Worm (Caenorhabditis elegans) whole organism, mixed stage, embryonic: ENCODE results near the gene K06A1.2.

ENCODE experiments used
- M03D4.4 ChIP-seq: sonication (generic microtip); optimal IDR thresholded peaks from 2 replicates; lab custom pipeline; 2017; ENCODE audit warnings: mild to moderate bottlenecking, missing genetic modification characterization, missing compliant biosample characterization
- bed-3 ChIP-seq: fragments of 200-800 bp; sonication (Bioruptor generic); optimal IDR thresholded peaks from 3 replicates; lab custom pipeline; 2018; ENCODE audit warnings: mild to moderate bottlenecking, missing genetic modification characterization, moderate library complexity, missing compliant biosample characterization
- blmp-1 ChIP-seq: fragments of 150-350 bp; optimal IDR thresholded peaks from 2 replicates; lab custom pipeline; 2014; ENCODE audit warnings: missing biosample characterization, missing genetic modification characterization
- ceh-43 ChIP-seq: fragments of 200-800 bp; sonication (Bioruptor generic); optimal IDR thresholded peaks from 2 replicates; lab custom pipeline; 2018; ENCODE audit warnings: mild to moderate bottlenecking, missing genetic modification characterization, moderate library complexity, missing compliant biosample characterization
- ces-1 ChIP-seq: fragments of 150-350 bp; optimal IDR thresholded peaks from 2 replicates; lab custom pipeline; 2014; ENCODE audit warnings: missing biosample characterization, missing genetic modification reagents, missing genetic modification characterization
- cnd-1 ChIP-seq: fragments of 200-800 bp; sonication (Bioruptor generic); optimal IDR thresholded peaks from 2 replicates; lab custom pipeline; 2018; ENCODE audit warnings: mild to moderate bottlenecking, missing genetic modification characterization, missing compliant biosample characterization
- drap-1 ChIP-seq: fragments of 200-800 bp; sonication (Bioruptor generic); optimal IDR thresholded peaks from 3 replicates; lab custom pipeline; 2018; ENCODE audit warnings: mild to moderate bottlenecking, missing genetic modification characterization, missing compliant biosample characterization
- ham-2 ChIP-seq: fragments of 200-800 bp; sonication (Bioruptor generic); optimal IDR thresholded peaks from 2 replicates; lab custom pipeline; 2018; ENCODE audit warnings: mild to moderate bottlenecking, missing genetic modification characterization, missing compliant biosample characterization
- hlh-1 ChIP-seq: fragments of 150-350 bp; optimal IDR thresholded peaks from 2 replicates; lab custom pipeline; 2014; ENCODE audit warnings: missing biosample characterization, missing genetic modification reagents, missing genetic modification characterization
- lin-32 ChIP-seq: fragments of 200-800 bp; sonication (Bioruptor generic); optimal IDR thresholded peaks from 2 replicates; lab custom pipeline; 2018; ENCODE audit warnings: mild to moderate bottlenecking, missing genetic modification characterization, missing compliant biosample characterization
- mls-2 ChIP-seq: sonication (generic microtip); optimal IDR thresholded peaks from 2 replicates; lab custom pipeline; 2016; ENCODE audit warnings: mild to moderate bottlenecking, missing genetic modification characterization, moderate library complexity, missing compliant biosample characterization
- nhr-12 ChIP-seq: fragments of 150-350 bp; optimal IDR thresholded peaks from 2 replicates; lab custom pipeline; 2014; ENCODE audit warnings: missing biosample characterization, missing genetic modification characterization
- nhr-2 ChIP-seq: fragments of 150-350 bp; optimal IDR thresholded peaks from 2 replicates; lab custom pipeline; 2014; ENCODE audit warnings: missing biosample characterization, missing genetic modification characterization
- nhr-237 ChIP-seq: fragments of 150-350 bp; optimal IDR thresholded peaks from 2 replicates; lab custom pipeline; 2014; ENCODE audit warnings: missing biosample characterization, missing genetic modification characterization
- nhr-76 ChIP-seq: sonication (generic microtip); optimal IDR thresholded peaks from 2 replicates; lab custom pipeline; 2017; ENCODE audit warnings: missing biosample characterization, missing genetic modification characterization
- pha-4 ChIP-seq: fragments of 150-350 bp; optimal IDR thresholded peaks from 2 replicates; lab custom pipeline; 2018; ENCODE audit warnings: missing biosample characterization, missing genetic modification reagents, missing genetic modification characterization
- sem-2 ChIP-seq: fragments of 200-800 bp; sonication (Bioruptor generic); optimal IDR thresholded peaks from 2 replicates; lab custom pipeline; 2018; ENCODE audit warnings: mild to moderate bottlenecking, missing genetic modification characterization, missing compliant biosample characterization
- snpc-4 ChIP-seq: fragments of 150-350 bp; optimal IDR thresholded peaks from 2 replicates; lab custom pipeline; 2014; ENCODE audit warnings: missing biosample characterization, missing genetic modification characterization
- sptf-1 ChIP-seq: sonication (generic microtip); optimal IDR thresholded peaks from 2 replicates; lab custom pipeline; 2017; ENCODE audit warnings: mild to moderate bottlenecking, missing genetic modification characterization, moderate library complexity, missing compliant biosample characterization
- unc-120 ChIP-seq: sonication (generic microtip); optimal IDR thresholded peaks from 2 replicates; lab custom pipeline; 2017; ENCODE audit warnings: missing genetic modification characterization, missing compliant biosample characterization; ENCODE audit not compliant: poor library complexity, severe bottlenecking
- unc-62 ChIP-seq: fragments of 150-350 bp; optimal IDR thresholded peaks from 2 replicates; lab custom pipeline; 2014; ENCODE audit warnings: missing biosample characterization, missing genetic modification reagents, missing genetic modification characterization
- zip-8 ChIP-seq: fragments of 150-350 bp; optimal IDR thresholded peaks from 2 replicates; lab custom pipeline; 2014; ENCODE audit warnings: missing biosample characterization, missing genetic modification characterization
- ztf-11 ChIP-seq: fragments of 150-350 bp; optimal IDR thresholded peaks from 2 replicates; lab custom pipeline; 2014; ENCODE audit warnings: missing biosample characterization, missing genetic modification characterization

The K06A1.2 gene

DNA sequence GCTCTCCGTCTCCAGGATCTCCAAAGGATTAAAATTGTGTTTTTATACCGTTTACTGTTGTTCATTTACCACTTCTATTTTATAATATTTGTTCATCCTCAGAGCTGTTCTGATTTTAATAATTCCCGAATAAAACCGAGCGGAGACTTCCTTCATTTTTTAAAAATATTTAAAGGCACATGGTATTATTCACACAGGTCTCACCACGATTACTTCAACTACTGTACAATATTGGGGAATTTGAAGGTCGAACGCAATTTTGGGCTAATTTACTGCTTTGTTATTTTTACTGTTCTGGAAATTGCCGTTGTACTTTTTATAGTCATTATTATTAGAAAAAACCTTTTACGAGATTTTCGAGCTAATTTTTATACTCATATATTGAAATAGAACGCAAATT is 47.4 kb downstream of the K06A1.2 start:
- TF ChIP-seq mls-2 (no peak), lin-32 (GFP tag; lab: Kevin White, UChicago) (no peak), nhr-237 (tag; lab: Kevin White, UChicago) (no peak), ces-1 (GFP tag; lab: Kevin White, UChicago) (no peak), hlh-1 (tag; lab: Kevin White, UChicago) (no peak), pha-4 (no peak), bed-3 (GFP tag; lab: Kevin White, UChicago) (no peak), ztf-11 (tag; lab: Kevin White, UChicago) (no peak)

DNA sequence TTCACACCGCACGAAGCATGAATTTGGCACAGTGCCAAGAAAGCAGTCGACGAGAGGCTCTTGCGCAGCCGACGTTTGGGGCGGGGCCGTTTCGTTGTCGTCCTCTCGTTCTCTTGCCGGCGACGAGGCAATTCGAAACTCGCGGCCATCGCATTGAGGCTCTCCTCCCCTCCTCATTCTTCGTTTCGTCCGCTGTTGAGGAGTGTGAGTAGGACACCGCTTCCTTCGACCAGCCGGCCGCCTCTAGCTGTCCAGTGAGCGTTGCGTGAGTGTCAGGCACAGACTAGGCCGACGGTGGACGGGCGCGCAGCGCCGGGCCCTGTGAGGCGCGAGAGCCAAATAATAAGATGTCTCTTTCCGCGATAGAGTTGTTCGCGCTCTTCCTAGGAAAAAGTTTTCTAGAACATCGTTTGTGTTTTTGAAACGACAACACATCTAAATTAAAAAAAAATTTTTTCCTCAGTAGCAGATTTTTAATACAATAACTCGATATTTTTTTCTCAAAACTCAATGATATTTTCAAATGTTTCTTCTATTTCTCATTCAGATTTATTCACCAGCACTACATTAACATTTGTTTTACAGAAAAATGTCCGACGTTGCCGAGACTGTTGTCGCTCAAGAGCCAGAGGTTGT is 48.1 kb downstream of the K06A1.2 start, which contains the start of the genes T28D9.11 and T28D9.1:
T28D9.11 (minus strand) TSS at position 177 of the 636 bp plus-strand sequence.
T28D9.1 (plus strand) TSS at position 586 of the 636 bp plus-strand sequence.
- TF ChIP-seq mls-2 = peak; percentile 67
- TF ChIP-seq ham-2 (GFP tag; lab: Kevin White, UChicago) = peak; percentile 58
- TF ChIP-seq snpc-4 (tag; lab: Kevin White, UChicago) = no peak
- TF ChIP-seq sptf-1 = peak; percentile 64
- TF ChIP-seq lin-32 (GFP tag; lab: Kevin White, UChicago) = peak; percentile 31
- no peak for TF ChIP-seq sem-2 (GFP tag; lab: Kevin White, UChicago)
- TF ChIP-seq hlh-1 (tag; lab: Kevin White, UChicago) = peak; percentile 29
- peak; percentile 75 for TF ChIP-seq cnd-1 (tag; lab: Kevin White, UChicago)
- TF ChIP-seq nhr-12 (tag; lab: Kevin White, UChicago) = no peak
- peak; percentile 29 for TF ChIP-seq ztf-11 (tag; lab: Kevin White, UChicago)
- peak; percentile 37 for TF ChIP-seq unc-120
- peak; percentile 19 for TF ChIP-seq ceh-43
- TF ChIP-seq nhr-76 (tag; lab: Kevin White, UChicago) = no peak
- peak; percentile 74 for TF ChIP-seq M03D4.4 (tag; lab: Kevin White, UChicago)
- TF ChIP-seq drap-1 (GFP tag; lab: Kevin White, UChicago) = peak; percentile 48

DNA sequence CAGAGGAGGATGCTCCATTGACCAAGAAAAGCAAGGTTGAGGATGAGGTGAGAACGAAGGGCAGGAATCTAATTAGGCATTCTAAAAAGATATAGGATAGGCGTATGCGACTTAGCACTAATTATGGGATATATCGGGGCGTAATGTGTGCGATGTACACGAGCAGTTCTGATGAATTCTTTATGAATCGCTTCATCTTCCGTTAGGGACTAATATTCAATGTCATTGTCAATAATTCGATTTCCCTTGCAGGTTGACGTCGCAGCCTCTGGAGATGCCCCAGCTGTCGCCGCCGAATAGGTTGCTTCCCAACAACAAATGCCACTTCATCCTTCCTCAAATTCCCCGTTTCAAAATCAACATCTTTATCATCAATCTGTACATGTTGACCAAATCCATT is 49.3 kb downstream of the K06A1.2 start:
- TF ChIP-seq ces-1 (GFP tag; lab: Kevin White, UChicago) (peak; percentile 90), pha-4 (no peak)

DNA sequence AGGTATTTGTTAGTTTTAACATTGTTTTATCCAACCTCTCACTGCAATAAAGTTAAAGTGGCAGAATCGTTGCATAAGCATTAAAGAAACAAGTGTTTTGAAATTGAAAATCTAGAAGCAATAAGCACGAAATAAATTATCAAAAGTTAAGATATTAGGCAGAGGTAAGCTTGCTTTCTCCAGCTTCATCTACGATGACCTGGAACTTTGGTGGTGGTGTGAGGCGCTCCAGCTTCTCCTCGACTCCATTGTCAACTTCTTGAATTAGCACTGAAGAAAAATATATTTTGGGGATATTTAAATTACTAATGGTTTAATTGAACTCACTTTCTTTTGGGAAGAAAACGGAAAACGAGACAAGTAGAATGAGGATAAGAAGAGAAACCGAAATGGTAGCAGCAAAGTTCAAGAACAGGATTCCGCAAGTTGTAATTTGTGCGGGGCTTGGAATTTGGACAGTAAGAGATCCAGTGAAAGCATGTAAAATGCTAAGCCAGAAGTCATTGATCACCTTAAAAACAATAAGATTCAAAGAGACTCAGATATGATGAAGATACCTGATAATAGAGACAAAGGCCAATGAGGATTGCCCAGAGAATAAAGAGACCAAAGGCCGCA is 50.0 kb downstream of the K06A1.2 start:
- TF ChIP-seq drap-1 (GFP tag; lab: Kevin White, UChicago) = no peak
- no peak for TF ChIP-seq unc-120
- TF ChIP-seq pha-4 = no peak
- no peak for TF ChIP-seq nhr-237 (tag; lab: Kevin White, UChicago)
- no peak for TF ChIP-seq bed-3 (GFP tag; lab: Kevin White, UChicago)
- no peak for TF ChIP-seq lin-32 (GFP tag; lab: Kevin White, UChicago)
- no peak for TF ChIP-seq nhr-2 (tag; lab: Kevin White, UChicago)
- TF ChIP-seq blmp-1 = no peak
- TF ChIP-seq mls-2 = no peak
- TF ChIP-seq zip-8 (tag; lab: Kevin White, UChicago) = no peak
- no peak for TF ChIP-seq snpc-4 (tag; lab: Kevin White, UChicago)
- no peak for TF ChIP-seq unc-62 (GFP tag; lab: Kevin White, UChicago)
